Worm (Caenorhabditis elegans) whole organism, young adult: ENCODE results near the gene F55F10.3.

Source experiments
- F23B12.7 ChIP-seq: sonication (generic microtip); optimal IDR thresholded peaks from 2 replicates; lab custom pipeline; 2017; ENCODE audit warnings: missing genetic modification characterization, mild to moderate bottlenecking, missing compliant biosample characterization, antibody characterized with exemption, moderate library complexity; ENCODE audit not compliant: insufficient read depth
- K11D2.4 ChIP-seq: fragments of 200-800 bp; sonication (Bioruptor generic); IDR thresholded peaks from 2 replicates; pipeline ENCODE4 v1.3.6; 2022; ENCODE audit warnings: missing genetic modification reagents, missing genetic modification characterization, missing compliant biosample characterization
- Y53F4B.3 ChIP-seq: fragments of 200-800 bp; sonication (Bioruptor generic); IDR thresholded peaks from 2 replicates; pipeline ENCODE4 v1.3.6; 2022; ENCODE audit warnings: missing genetic modification reagents, missing genetic modification characterization, missing compliant biosample characterization
- Y95B8A.8 ChIP-seq: fragments of 200-800 bp; sonication (Bioruptor generic); IDR thresholded peaks from 2 replicates; pipeline ENCODE4 v1.3.6; 2022; ENCODE audit warnings: missing genetic modification reagents, missing genetic modification characterization, missing compliant biosample characterization
- attf-5 ChIP-seq: fragments of 200-800 bp; sonication (Bioruptor generic); optimal IDR thresholded peaks from 2 replicates; lab custom pipeline; 2018; ENCODE audit warnings: mild to moderate bottlenecking, missing genetic modification characterization, missing compliant biosample characterization
- cebp-1 ChIP-seq, 2 experiments: fragments of 200-800 bp in 1 of 2; sonication (Bioruptor generic) in 1 of 2; sonication (generic microtip) in 1 of 2; IDR thresholded peaks in 1 of 2; optimal IDR thresholded peaks in 1 of 2; 2 replicates each; pipeline versions ENCODE4 v1.3.6 to Lab custom; 2017 to 2022; ENCODE audit warnings: missing compliant biosample characterization in 2 of 2, missing genetic modification characterization in 2 of 2, mild to moderate bottlenecking in 1 of 2, missing genetic modification reagents in 1 of 2, moderate library complexity in 1 of 2
- ceh-27 ChIP-seq: fragments of 200-800 bp; sonication (Bioruptor generic); optimal IDR thresholded peaks from 2 replicates; lab custom pipeline; 2018; ENCODE audit warnings: mild to moderate bottlenecking, missing genetic modification characterization, moderate library complexity, missing compliant biosample characterization
- chd-7 ChIP-seq: sonication (generic microtip); optimal IDR thresholded peaks from 2 replicates; lab custom pipeline; 2016; ENCODE audit warnings: mild to moderate bottlenecking, missing genetic modification characterization, moderate library complexity, missing compliant biosample characterization
- dox-1 ChIP-seq: fragments of 200-800 bp; sonication (Bioruptor generic); IDR thresholded peaks from 2 replicates; pipeline ENCODE4 v1.3.6; 2022; ENCODE audit warnings: missing genetic modification reagents, missing genetic modification characterization, missing compliant biosample characterization
- egl-44 ChIP-seq: fragments of 200-800 bp; sonication (Bioruptor generic); IDR thresholded peaks from 2 replicates; pipeline ENCODE4 v1.3.6; 2022; ENCODE audit warnings: missing genetic modification reagents, missing genetic modification characterization, missing compliant biosample characterization
- madf-3 ChIP-seq: fragments of 200-800 bp; sonication (Bioruptor generic); IDR thresholded peaks from 2 replicates; pipeline ENCODE4 v1.3.6; 2022; ENCODE audit warnings: missing genetic modification reagents, missing genetic modification characterization, missing compliant biosample characterization
- madf-6 ChIP-seq: fragments of 200-800 bp; sonication (Bioruptor generic); IDR thresholded peaks from 2 replicates; pipeline ENCODE4 v1.3.6; 2022; ENCODE audit warnings: missing genetic modification reagents, missing genetic modification characterization, missing compliant biosample characterization
- repo-1 ChIP-seq: sonication (generic microtip); optimal IDR thresholded peaks from 2 replicates; lab custom pipeline; 2017; ENCODE audit warnings: mild to moderate bottlenecking, missing genetic modification characterization, missing compliant biosample characterization
- snpc-1.1 ChIP-seq: sonication (generic microtip); optimal IDR thresholded peaks from 2 replicates; lab custom pipeline; 2017; ENCODE audit warnings: missing genetic modification characterization, mild to moderate bottlenecking, missing compliant biosample characterization, antibody characterized with exemption, moderate library complexity, missing genotype, missing genetic modification reagents; ENCODE audit not compliant: insufficient read depth
- sptf-2 ChIP-seq: fragments of 200-800 bp; sonication (Bioruptor generic); optimal IDR thresholded peaks from 2 replicates; lab custom pipeline; 2018; ENCODE audit warnings: mild to moderate bottlenecking, missing genetic modification characterization, missing compliant biosample characterization
- tbp1 ChIP-seq: fragments of 200-800 bp; sonication (Bioruptor generic); optimal IDR thresholded peaks from 2 replicates; lab custom pipeline; 2018; ENCODE audit warnings: mild to moderate bottlenecking, missing genetic modification characterization, missing compliant biosample characterization
- zfh-2 ChIP-seq: fragments of 200-800 bp; sonication (Bioruptor generic); conservative IDR thresholded peaks from 2 replicates; pipeline ENCODE4 v1.3.6; 2022; ENCODE audit warnings: missing genetic modification reagents, missing genetic modification characterization, missing compliant biosample characterization
- ztf-22 ChIP-seq: fragments of 200-800 bp; sonication (Bioruptor generic); optimal IDR thresholded peaks from 2 replicates; lab custom pipeline; 2018; ENCODE audit warnings: mild to moderate bottlenecking, missing genetic modification characterization, moderate library complexity, missing compliant biosample characterization
- ztf-26 ChIP-seq: sonication (generic microtip); optimal IDR thresholded peaks from 2 replicates; lab custom pipeline; 2017; ENCODE audit warnings: missing genetic modification characterization, missing compliant biosample characterization

The F55F10.3 gene

ce11 chrIV:4407055-4407461 lies 47.3 kb downstream of the F55F10.3 start (continued):
- no peak for TF ChIP-seq madf-6
- TF ChIP-seq repo-1 (tag; lab: Kevin White, UChicago) = no peak
- TF ChIP-seq F23B12.7 = no peak
- TF ChIP-seq K11D2.4 = no peak

- no peak for TF ChIP-seq Y53F4B.3 (GFP tag; lab: Robert Waterston, UW)
- TF ChIP-seq ceh-27 (GFP tag; lab: Kevin White, UChicago) = no peak
- peak; percentile 58; the same call in 1 of the 2 replicates for TF ChIP-seq zfh-2 (GFP tag; lab: Robert Waterston, UW)
- peak; percentile 6 for TF ChIP-seq tbp1 (GFP tag; lab: Kevin White, UChicago)
- no peak for TF ChIP-seq snpc-1.1
- 0 out of 2 replicates have a peak, but pooled peaks have one; percentile 51 for TF ChIP-seq egl-44 (GFP tag; lab: Robert Waterston, UW)
- TF ChIP-seq madf-3 (GFP tag; lab: Robert Waterston, UW) = 0 out of 2 replicates have a peak, but pooled peaks have one; percentile 12
- peak; percentile 17 for TF ChIP-seq chd-7 (tag; lab: Kevin White, UChicago)
- peak; percentile 10 for TF ChIP-seq attf-5
- TF ChIP-seq dox-1 = 0 out of 2 replicates have a peak, but pooled peaks have one; percentile 36
- TF ChIP-seq ztf-22 (GFP tag; lab: Kevin White, UChicago) = peak; percentile 5
- TF ChIP-seq Y95B8A.8 (GFP tag; lab: Robert Waterston, UW) = 0 out of 2 replicates have a peak, but pooled peaks have one; percentile 20
- no peak for TF ChIP-seq cebp-1 (GFP tag; IDR thresholded peaks at IDR 0.05; lab: Robert Waterston, UW)
- TF ChIP-seq cebp-1 (tag; optimal IDR thresholded peaks at IDR 0.05; lab: Kevin White, UChicago) = peak; percentile 28
- TF ChIP-seq sptf-2 (GFP tag; lab: Kevin White, UChicago) = no peak
- TF ChIP-seq ztf-26 (tag; lab: Kevin White, UChicago) = peak; percentile 20
- TF ChIP-seq repo-1 (tag; lab: Kevin White, UChicago) = peak; percentile 7
These were observed 49.0 kb downstream of the F55F10.3 start for ce11 chrIV:4408714-4409113.
